Fruit fly (Drosophila melanogaster) whole organism, embryonic: Measurements from ENCODE around the gene FucTA.

ENCODE experiments used
- Atf3 ChIP-seq: fragments of 200-800 bp; sonication (Bioruptor generic); optimal IDR thresholded peaks from 3 replicates; lab custom pipeline; 2016; ENCODE audit warnings: missing biosample characterization, missing genetic modification characterization
- Blimp-1 ChIP-seq: fragments of 200-800 bp; sonication (Bioruptor generic); optimal IDR thresholded peaks from 3 replicates; lab custom pipeline; 2018; ENCODE audit warnings: missing biosample characterization, missing genetic modification characterization, mild to moderate bottlenecking, moderate library complexity, missing genetic modification reagents
- C15 ChIP-seq: fragments of 200-800 bp; sonication (Bioruptor generic); IDR thresholded peaks from 3 replicates; pipeline ENCODE4 v1.3.6; 2022; ENCODE audit warnings: missing biosample characterization, missing genetic modification characterization
- CG1024 ChIP-seq: fragments of 200-800 bp; sonication (Bioruptor generic); IDR thresholded peaks from 2 replicates; pipeline ENCODE4 v1.3.6; 2022; ENCODE audit warnings: missing biosample characterization, missing genetic modification characterization
- CG10267 ChIP-seq: fragments of 200-800 bp; sonication (Bioruptor generic); optimal IDR thresholded peaks from 2 replicates; lab custom pipeline; 2018; ENCODE audit warnings: missing biosample characterization, mild to moderate bottlenecking, missing genetic modification characterization, moderate library complexity
- CG10366 ChIP-seq: fragments of 200-800 bp; sonication (Bioruptor generic); IDR thresholded peaks from 2 replicates; pipeline ENCODE4 v1.3.6; 2022; ENCODE audit warnings: missing biosample characterization, missing genetic modification characterization
- CG10462 ChIP-seq: fragments of 200-800 bp; sonication (Bioruptor generic); optimal IDR thresholded peaks from 2 replicates; lab custom pipeline; 2016; ENCODE audit warnings: missing biosample characterization, missing genetic modification characterization
- CG15696 ChIP-seq: fragments of 200-800 bp; sonication (Bioruptor generic); optimal IDR thresholded peaks from 2 replicates; lab custom pipeline; 2019; ENCODE audit warnings: missing biosample characterization, mild to moderate bottlenecking, missing genetic modification characterization, moderate library complexity
- CG16863 ChIP-seq: fragments of 200-800 bp; sonication (Bioruptor generic); optimal IDR thresholded peaks from 3 replicates; lab custom pipeline; 2016; ENCODE audit warnings: missing biosample characterization, missing genetic modification characterization
- CG18619 ChIP-seq: fragments of 200-800 bp; sonication (Bioruptor generic); optimal IDR thresholded peaks from 3 replicates; lab custom pipeline; 2017; ENCODE audit warnings: missing biosample characterization, mild to moderate bottlenecking, missing genetic modification characterization
- CG2202 ChIP-seq: fragments of 200-800 bp; sonication (Bioruptor generic); optimal IDR thresholded peaks from 2 replicates; lab custom pipeline; 2018; ENCODE audit warnings: missing biosample characterization, mild to moderate bottlenecking, missing genetic modification characterization
- CG30431 ChIP-seq: fragments of 200-800 bp; sonication (Bioruptor generic); optimal IDR thresholded peaks from 2 replicates; lab custom pipeline; 2017; ENCODE audit warnings: missing biosample characterization, missing genetic modification characterization
- CG31441 ChIP-seq: fragments of 200-800 bp; sonication (Bioruptor generic); IDR thresholded peaks from 2 replicates; pipeline ENCODE4 v1.3.6; 2022; ENCODE audit warnings: missing biosample characterization, missing genetic modification characterization
- CG3726 ChIP-seq: fragments of 200-800 bp; sonication (Bioruptor generic); IDR thresholded peaks from 3 replicates; pipeline ENCODE4, ENCODE4 v1.3.6; 2022; ENCODE audit warnings: missing biosample characterization, missing genetic modification characterization
- CG42726 ChIP-seq: fragments of 200-800 bp; sonication (Bioruptor generic); IDR thresholded peaks from 2 replicates; pipeline ENCODE4 v1.3.6; 2022; ENCODE audit warnings: missing biosample characterization, missing genetic modification characterization; ENCODE audit not compliant: partially characterized antibody
- CG6654 ChIP-seq: fragments of 200-800 bp; sonication (Bioruptor generic); optimal IDR thresholded peaks from 2 replicates; lab custom pipeline; 2017; ENCODE audit warnings: missing biosample characterization, mild to moderate bottlenecking, missing genetic modification characterization
- CG6689 ChIP-seq: fragments of 200-800 bp; sonication (Bioruptor generic); IDR thresholded peaks from 2 replicates; pipeline ENCODE4 v1.3.6; 2022; ENCODE audit warnings: missing biosample characterization, missing genetic modification characterization
- CG6791 ChIP-seq: fragments of 200-800 bp; sonication (Bioruptor generic); IDR thresholded peaks from 3 replicates; pipeline ENCODE4 v1.3.6; 2022; ENCODE audit warnings: missing biosample characterization, missing genetic modification characterization; ENCODE audit not compliant: partially characterized antibody
- CG6854 ChIP-seq: fragments of 200-800 bp; sonication (Bioruptor generic); optimal IDR thresholded peaks from 3 replicates; lab custom pipeline; 2017; ENCODE audit warnings: missing biosample characterization, mild to moderate bottlenecking, missing genetic modification characterization
- CG7928 ChIP-seq: fragments of 200-800 bp; sonication (Bioruptor generic); optimal IDR thresholded peaks from 2 replicates; lab custom pipeline; 2017; ENCODE audit warnings: missing biosample characterization, mild to moderate bottlenecking, missing genetic modification characterization
- CG8765 ChIP-seq: fragments of 200-800 bp; sonication (Bioruptor generic); IDR thresholded peaks from 2 replicates; pipeline ENCODE4 v1.3.6; 2022; ENCODE audit warnings: missing biosample characterization, missing genetic modification characterization
- CkIIα-i1 ChIP-seq: fragments of 200-800 bp; sonication (Bioruptor generic); IDR thresholded peaks from 2 replicates; pipeline ENCODE4 v1.3.6; 2022; ENCODE audit warnings: missing biosample characterization, missing genetic modification characterization
- Doc3 ChIP-seq: fragments of 200-800 bp; sonication (Bioruptor generic); IDR thresholded peaks from 3 replicates; pipeline ENCODE4 v1.3.6; 2022; ENCODE audit warnings: missing biosample characterization, missing genetic modification characterization; ENCODE audit not compliant: partially characterized antibody
- E2f1 ChIP-seq: fragments of 200-800 bp; sonication (Bioruptor generic); IDR thresholded peaks from 2 replicates; pipeline ENCODE4 v1.3.6; 2022; ENCODE audit warnings: missing biosample characterization, missing genetic modification characterization
- HHEX ChIP-seq: fragments of 200-800 bp; sonication (Bioruptor generic); optimal IDR thresholded peaks from 3 replicates; lab custom pipeline; 2017; ENCODE audit warnings: missing biosample characterization, mild to moderate bottlenecking, missing genetic modification characterization, missing genetic modification reagents
- Hey ChIP-seq: fragments of 200-800 bp; sonication (Bioruptor generic); optimal IDR thresholded peaks from 3 replicates; lab custom pipeline; 2018; ENCODE audit warnings: missing biosample characterization, mild to moderate bottlenecking, missing genetic modification characterization
- HmgZ ChIP-seq: fragments of 200-800 bp; sonication (Bioruptor generic); optimal IDR thresholded peaks from 2 replicates; lab custom pipeline; 2018; ENCODE audit warnings: missing biosample characterization, mild to moderate bottlenecking, missing genetic modification characterization
- Hmx ChIP-seq: fragments of 200-800 bp; sonication (Bioruptor generic); optimal IDR thresholded peaks from 2 replicates; lab custom pipeline; 2016; ENCODE audit warnings: missing biosample characterization, missing genetic modification characterization
- NFAT ChIP-seq: fragments of 200-800 bp; sonication (Bioruptor generic); IDR thresholded peaks from 2 replicates; pipeline ENCODE4 v1.3.6; 2022; ENCODE audit warnings: missing biosample characterization, missing genetic modification characterization
- Nf-YB ChIP-seq: fragments of 200-800 bp; sonication (Bioruptor generic); optimal IDR thresholded peaks from 3 replicates; lab custom pipeline; 2019; ENCODE audit warnings: missing biosample characterization, mild to moderate bottlenecking, missing genetic modification characterization, moderate library complexity
- Nf-YC ChIP-seq: fragments of 200-800 bp; optimal IDR thresholded peaks from 3 replicates; lab custom pipeline; 2019; ENCODE audit warnings: missing biosample characterization, mild to moderate bottlenecking, missing genetic modification characterization, moderate library complexity
- Oaz ChIP-seq: fragments of 200-800 bp; sonication (Bioruptor generic); IDR thresholded peaks from 2 replicates; pipeline ENCODE4 v1.3.6; 2022; ENCODE audit warnings: missing biosample characterization, missing genetic modification characterization
- Optix ChIP-seq: fragments of 200-800 bp; sonication (Bioruptor generic); IDR thresholded peaks from 3 replicates; pipeline ENCODE4 v1.3.6; 2022; ENCODE audit warnings: missing biosample characterization, missing genetic modification characterization
- PHDP ChIP-seq: fragments of 200-800 bp; sonication (Bioruptor generic); optimal IDR thresholded peaks from 3 replicates; lab custom pipeline; 2018; ENCODE audit warnings: missing biosample characterization, mild to moderate bottlenecking, missing genetic modification characterization, moderate library complexity
- Sox102F ChIP-seq: fragments of 200-800 bp; sonication (Bioruptor generic); optimal IDR thresholded peaks from 2 replicates; lab custom pipeline; 2018; ENCODE audit warnings: missing biosample characterization, mild to moderate bottlenecking, missing genetic modification characterization, moderate library complexity
- Spps ChIP-seq: fragments of 200-800 bp; sonication (Bioruptor generic); optimal IDR thresholded peaks from 2 replicates; lab custom pipeline; 2018; ENCODE audit warnings: missing biosample characterization, mild to moderate bottlenecking, missing genetic modification characterization
- TFAM ChIP-seq: fragments of 200-800 bp; sonication (Bioruptor generic); optimal IDR thresholded peaks from 2 replicates; lab custom pipeline; 2017; ENCODE audit warnings: missing biosample characterization, missing genetic modification characterization, inconsistent platforms
- ato ChIP-seq: fragments of 200-800 bp; sonication (Bioruptor generic); IDR thresholded peaks from 2 replicates; pipeline ENCODE4 v1.3.6; 2022; ENCODE audit warnings: missing biosample characterization, missing genetic modification characterization; ENCODE audit not compliant: partially characterized antibody
- br ChIP-seq: fragments of >200 bp; optimal IDR thresholded peaks from 2 replicates; lab custom pipeline; 2017
- btn ChIP-seq: fragments of 200-800 bp; sonication (Bioruptor generic); optimal IDR thresholded peaks from 2 replicates; lab custom pipeline; 2016; ENCODE audit warnings: missing biosample characterization, missing genetic modification characterization
- dpn ChIP-seq, 2 experiments: fragments of 200-800 bp; sonication (Bioruptor generic); optimal IDR thresholded peaks; 3 replicates each; lab custom pipeline; 2016; ENCODE audit warnings: missing biosample characterization in 2 of 2, missing genetic modification characterization in 2 of 2
- en ChIP-seq: fragments of 200-800 bp; sonication (Bioruptor generic); optimal IDR thresholded peaks from 2 replicates; lab custom pipeline; 2016; ENCODE audit warnings: missing biosample characterization, missing genetic modification characterization
- gce ChIP-seq: fragments of 200-800 bp; sonication (Bioruptor generic); IDR thresholded peaks from 3 replicates; pipeline ENCODE4 v1.3.6; 2022; ENCODE audit warnings: missing biosample characterization, missing genetic modification characterization
- insv ChIP-seq, 2 experiments: fragments of 200-800 bp; sonication (Bioruptor generic); optimal IDR thresholded peaks; 3 replicates each; lab custom pipeline; 2016 to 2018; ENCODE audit warnings: missing biosample characterization in 2 of 2, missing genetic modification characterization in 2 of 2
- jing ChIP-seq: fragments of 200-800 bp; sonication (Bioruptor generic); optimal IDR thresholded peaks from 2 replicates; lab custom pipeline; 2018; ENCODE audit warnings: missing biosample characterization, mild to moderate bottlenecking, missing genetic modification characterization
- jumu ChIP-seq: fragments of 200-800 bp; sonication (Bioruptor generic); optimal IDR thresholded peaks from 3 replicates; lab custom pipeline; 2016; ENCODE audit warnings: missing biosample characterization, missing genetic modification characterization
- luna ChIP-seq: fragments of 200-800 bp; sonication (Bioruptor generic); optimal IDR thresholded peaks from 2 replicates; lab custom pipeline; 2016; ENCODE audit warnings: missing biosample characterization, missing genetic modification characterization
- tio ChIP-seq: fragments of 200-800 bp; sonication (Bioruptor generic); optimal IDR thresholded peaks from 2 replicates; lab custom pipeline; 2017; ENCODE audit warnings: missing biosample characterization, missing genetic modification characterization, inconsistent platforms
- usp ChIP-seq: fragments of >200 bp; optimal IDR thresholded peaks from 2 replicates; lab custom pipeline; 2017; ENCODE audit warnings: missing biosample characterization, missing genetic modification characterization
- vfl ChIP-seq: fragments of 200-800 bp; sonication (Bioruptor generic); optimal IDR thresholded peaks from 2 replicates; lab custom pipeline; 2016; ENCODE audit warnings: missing biosample characterization, missing genetic modification characterization

Gene FucTA

DNA sequence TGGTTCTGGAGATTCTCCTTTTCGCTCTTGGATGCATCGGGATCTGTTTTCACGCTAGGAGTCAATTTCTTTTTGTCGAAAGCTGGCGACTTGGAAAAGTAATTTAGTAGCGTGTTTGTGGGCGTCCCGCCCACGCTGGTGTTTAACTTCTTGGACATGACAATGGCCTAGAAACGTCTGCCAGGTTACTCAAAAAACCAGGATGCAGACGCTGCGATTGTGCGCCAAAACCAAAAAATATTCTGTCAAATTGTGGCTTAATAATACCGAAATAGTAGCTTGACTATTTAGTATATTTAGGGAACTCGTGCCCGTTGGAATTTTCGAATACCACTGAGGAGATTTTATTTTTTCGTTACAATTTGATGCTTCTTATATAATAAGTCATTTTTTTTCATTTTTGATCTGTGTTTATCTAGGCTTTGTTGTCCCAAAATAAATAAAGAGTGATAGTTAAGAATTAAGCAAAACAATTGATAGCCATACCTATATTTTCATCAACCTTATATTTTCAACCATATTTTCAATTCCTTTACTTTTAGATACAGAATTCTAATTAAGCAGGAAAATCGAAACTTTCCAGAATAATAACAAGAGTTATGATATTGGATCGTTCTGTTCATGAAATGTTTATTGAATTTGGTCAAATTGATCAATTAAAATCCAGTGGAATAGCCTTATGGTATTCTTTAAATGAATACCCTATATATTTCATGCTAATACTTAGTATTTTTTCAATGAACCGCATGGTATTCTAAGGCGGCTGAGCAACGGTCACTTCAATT lies 11.6 kb downstream of the FucTA start, which contains the start of the genes Msh6 and Prp31 (continued):
- TF ChIP-seq CG6791 (GFP tag; lab: Robert Waterston, UW) (no peak), Doc3 (GFP tag; lab: Robert Waterston, UW) (no peak), NFAT (GFP tag; lab: Robert Waterston, UW) (peak; percentile 27; the same call in 1 of the 2 replicates), CG30431 (GFP tag; lab: Kevin White, UChicago) (peak; percentile 27), CG15696 (peak; percentile 75), CG16863 (GFP tag; lab: Kevin White, UChicago) (peak; percentile 56), btn (GFP tag; lab: Kevin White, UChicago) (no peak), dpn (GFP tag; optimal IDR thresholded peaks at IDR 0.05; lab: Kevin White, UChicago) (peak; percentile 71 to 78), CG7928 (GFP tag; lab: Kevin White, UChicago) (no peak), Blimp-1 (GFP tag; lab: Kevin White, UChicago) (peak; percentile 54), jing (GFP tag; lab: Kevin White, UChicago) (no peak), HmgZ (tag; lab: Kevin White, UChicago) (peak; percentile 3), Optix (GFP tag; lab: Robert Waterston, UW) (no peak), Oaz (no peak), luna (GFP tag; lab: Kevin White, UChicago) (peak; percentile 46), CG10267 (peak; percentile 71), insv (GFP tag; optimal IDR thresholded peaks at IDR 0.05; lab: Kevin White, UChicago) (peak in 1 of 2 experiments; percentile 23), gce (GFP tag; lab: Robert Waterston, UW) (no peak), CkIIα-i1 (GFP tag; lab: Robert Waterston, UW) (no peak), Atf3 (GFP tag; lab: Kevin White, UChicago) (peak; percentile 37), CG10366 (peak; percentile 64), CG10462 (GFP tag; lab: Kevin White, UChicago) (peak; percentile 38), jumu (GFP tag; lab: Kevin White, UChicago) (peak; percentile 50), CG6654 (GFP tag; lab: Kevin White, UChicago) (peak; percentile 44), Hey (tag; lab: Kevin White, UChicago) (no peak), Spps (tag; lab: Kevin White, UChicago) (peak; percentile 47), tio (GFP tag; lab: Kevin White, UChicago) (no peak), Hmx (GFP tag; lab: Kevin White, UChicago) (peak; percentile 63), CG3726 (GFP tag; lab: Robert Waterston, UW) (no peak), CG42726 (no peak), CG1024 (GFP tag; lab: Robert Waterston, UW) (peak; percentile 50; the same call in 1 of the 2 replicates), CG31441 (GFP tag; lab: Robert Waterston, UW) (peak; percentile 59; the same call in 1 of the 2 replicates), Nf-YC (no peak), br (lab: Kevin White, UChicago) (no peak), en (GFP tag; lab: Kevin White, UChicago) (no peak), CG8765 (GFP tag; lab: Robert Waterston, UW) (no peak), E2f1 (GFP tag; lab: Robert Waterston, UW) (peak; percentile 29; the same call in 1 of the 2 replicates), usp (GFP tag; lab: Kevin White, UChicago) (no peak), Sox102F (GFP tag; lab: Kevin White, UChicago) (peak; percentile 75), TFAM (GFP tag; lab: Kevin White, UChicago) (no peak), vfl (GFP tag; lab: Kevin White, UChicago) (no peak), ato (no peak), CG6854 (GFP tag; lab: Kevin White, UChicago) (no peak), CG6689 (GFP tag; lab: Robert Waterston, UW) (peak; percentile 63), C15 (GFP tag; lab: Robert Waterston, UW) (0 out of 3 replicates have a peak, but pooled peaks have one; percentile 46), PHDP (tag; lab: Kevin White, UChicago) (peak; percentile 66), CG2202 (tag; lab: Kevin White, UChicago) (peak; percentile 21), HHEX (GFP tag; lab: Kevin White, UChicago) (peak; percentile 22), Nf-YB (GFP tag; lab: Kevin White, UChicago) (peak; percentile 48), CG18619 (peak; percentile 70)
